Worm (Caenorhabditis elegans): ENCODE data around the gene Y73C8C.12.

DNA sequence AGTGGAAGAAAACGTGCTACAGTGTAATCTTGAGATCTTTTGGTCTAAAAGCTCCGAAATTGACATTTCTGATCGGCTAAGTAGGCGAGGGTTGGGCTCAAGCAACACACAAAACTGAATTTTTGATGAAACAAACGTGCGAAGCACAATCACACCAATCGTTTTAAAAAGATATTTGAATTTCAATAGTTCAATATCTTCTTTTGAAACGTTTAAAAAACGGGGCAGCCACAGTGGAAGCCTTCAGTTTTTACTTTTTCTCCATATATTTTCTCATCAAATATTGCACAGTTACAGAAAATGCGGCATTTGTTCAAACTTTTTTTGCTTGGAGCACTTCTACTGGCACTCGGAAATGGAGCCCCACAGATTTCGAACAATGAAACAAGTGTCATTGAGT is 41.2 kb downstream of the Y73C8C.12 start, which contains the start of gene C36C5.4:
- TF ChIP-seq flt-1 (GFP tag; IDR thresholded peaks at IDR 0.05): no peak
- no peak for TF ChIP-seq tab-1 (GFP tag; IDR thresholded peaks at IDR 0.05)
- TF ChIP-seq cog-1 (tag; optimal IDR thresholded peaks at IDR 0.05): no peak
- TF ChIP-seq med-1 (GFP tag; optimal IDR thresholded peaks at IDR 0.05; ENCODE audit: insufficient read depth): no peak
- TF ChIP-seq T22C8.4 (GFP tag; IDR thresholded peaks at IDR 0.05): no peak
- TF ChIP-seq klf-2 (GFP tag; conservative IDR thresholded peaks at IDR 0.05): no peak
- no peak for TF ChIP-seq ref-1 (GFP tag; conservative IDR thresholded peaks at IDR 0.05)
- no peak for TF ChIP-seq ztf-29 (GFP tag; IDR thresholded peaks at IDR 0.05)
- TF ChIP-seq ztf-23 (GFP tag; IDR thresholded peaks at IDR 0.05): no peak

Data from whole organism, midembryonic.